Worm (Caenorhabditis elegans): ENCODE results near the gene slc-36.3.

The slc-36.3 gene

ce11 chrV:20580511-20581040 is 36.6 kb upstream of the slc-36.3 start, which contains the start of gene F26F2.7 (continued):
- TF ChIP-seq mdl-1 (tag; optimal IDR thresholded peaks at IDR 0.05) (peak in 1 of 2 experiments; percentile 88), swsn-7 (tag; optimal IDR thresholded peaks at IDR 0.05) (peak; percentile 90), zip-4 (GFP tag; optimal IDR thresholded peaks at IDR 0.05) (peak; percentile 72), lin-14 (GFP tag; optimal IDR thresholded peaks at IDR 0.05) (peak; percentile 92), ceh-90 (tag; optimal IDR thresholded peaks at IDR 0.05) (no peak), nhr-20 (tag; optimal IDR thresholded peaks at IDR 0.05) (peak; percentile 88), unc-86 (tag; optimal IDR thresholded peaks at IDR 0.05) (peak; percentile 79), F16B12.6 (tag; optimal IDR thresholded peaks at IDR 0.05) (peak; percentile 53), vab-15 (tag; optimal IDR thresholded peaks at IDR 0.05) (no peak), lin-15B (tag; optimal IDR thresholded peaks at IDR 0.05) (no peak), unc-30 (tag; optimal IDR thresholded peaks at IDR 0.05) (no peak), ztf-4 (tag; optimal IDR thresholded peaks at IDR 0.05) (no peak), unc-130 (tag; optimal IDR thresholded peaks at IDR 0.05) (peak; percentile 86), elt-2 (tag; optimal IDR thresholded peaks at IDR 0.05) (peak; percentile 81), dsc-1 (tag; optimal IDR thresholded peaks at IDR 0.05) (peak; percentile 93), tbx-2 (tag; optimal IDR thresholded peaks at IDR 0.05) (peak; percentile 89), lin-13 (GFP tag; optimal IDR thresholded peaks at IDR 0.05) (peak; percentile 80), nhr-77 (tag; optimal IDR thresholded peaks at IDR 0.05) (no peak), nhr-237 (tag; optimal IDR thresholded peaks at IDR 0.05) (no peak), pag-3 (tag; optimal IDR thresholded peaks at IDR 0.05; ENCODE audit: borderline replicate concordance, insufficient read depth) (no peak), zag-1 (tag; optimal IDR thresholded peaks at IDR 0.05) (no peak), snpc-4 (tag; optimal IDR thresholded peaks at IDR 0.05) (peak; percentile 81), hlh-4 (tag; optimal IDR thresholded peaks at IDR 0.05) (peak; percentile 3), lsy-2 (tag; optimal IDR thresholded peaks at IDR 0.05) (peak; percentile 89 to 91), jun-1 (tag; optimal IDR thresholded peaks at IDR 0.05) (peak; percentile 40), sup-37 (GFP tag; optimal IDR thresholded peaks at IDR 0.05) (peak; percentile 30), aly-2 (tag; optimal IDR thresholded peaks at IDR 0.05) (no peak), egl-13 (tag; optimal IDR thresholded peaks at IDR 0.05) (peak; percentile 80), skn-1 (tag; optimal IDR thresholded peaks at IDR 0.05) (peak; percentile 57), unc-62 (GFP tag; optimal IDR thresholded peaks at IDR 0.05) (no peak), mef-2 (tag; optimal IDR thresholded peaks at IDR 0.05) (peak; percentile 23), ceh-88 (GFP tag; IDR thresholded peaks at IDR 0.05) (peak; percentile 70), hlh-17 (GFP tag; optimal IDR thresholded peaks at IDR 0.05; ENCODE audit: borderline replicate concordance) (no peak), grh-1 (GFP tag; IDR thresholded peaks at IDR 0.05) (peak; percentile 66; the same call in 1 of the 2 replicates), nhr-90 (tag; optimal IDR thresholded peaks at IDR 0.05; ENCODE audit: poor library complexity) (peak; percentile 90), sox-4 (tag; optimal IDR thresholded peaks at IDR 0.05) (peak; percentile 75), nhr-19 (GFP tag; conservative IDR thresholded peaks at IDR 0.05) (peak; percentile 83), nhr-11 (tag; optimal IDR thresholded peaks at IDR 0.05) (peak; percentile 69)

ce11 chrV:20579534-20579933 is 35.5 kb upstream of the slc-36.3 start, which contains the start of gene F26F2.8:
TSS of gene F26F2.8 (plus strand) at chrV:20579546.
- no peak for TF ChIP-seq efl-1 (optimal IDR thresholded peaks at IDR 0.05)
- peak in 1 of 2 experiments; percentile 66 for TF ChIP-seq efl-1 (GFP tag; optimal IDR thresholded peaks at IDR 0.05 in 1 of 2)
- no peak for TF ChIP-seq nhr-11 (tag; optimal IDR thresholded peaks at IDR 0.05)

DNA sequence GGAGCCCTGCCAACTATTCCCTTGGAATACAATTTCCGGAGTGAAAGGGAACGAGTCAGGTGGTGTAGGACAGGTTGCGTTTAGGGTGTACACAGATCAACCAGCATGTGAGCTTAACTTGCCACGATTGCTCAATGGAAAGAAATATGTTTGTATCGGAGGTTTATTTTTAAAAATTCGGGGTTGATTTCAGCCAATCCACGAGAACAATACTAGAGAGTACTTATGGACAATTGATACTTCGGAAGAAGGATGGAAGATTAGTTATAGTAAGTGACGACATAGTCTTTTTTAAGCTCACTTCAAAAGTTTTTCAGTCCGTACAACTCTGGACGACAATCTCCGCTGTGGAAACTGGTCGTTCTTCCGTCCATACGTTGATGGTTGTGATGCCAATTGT is 30.9 kb upstream of the slc-36.3 start:
- TF ChIP-seq aly-2 (tag; optimal IDR thresholded peaks at IDR 0.05) (no peak), egl-27 (tag; optimal IDR thresholded peaks at IDR 0.05) (no peak), ceh-8 (GFP tag; optimal IDR thresholded peaks at IDR 0.05) (no peak), C04F5.9 (tag; optimal IDR thresholded peaks at IDR 0.05) (no peak), fkh-4 (tag; optimal IDR thresholded peaks at IDR 0.05; ENCODE audit: borderline replicate concordance) (no peak), lsy-2 (tag; optimal IDR thresholded peaks at IDR 0.05) (no peak), lin-35 (GFP tag; optimal IDR thresholded peaks at IDR 0.05) (no peak), vab-15 (tag; optimal IDR thresholded peaks at IDR 0.05) (no peak), lin-15B (tag; optimal IDR thresholded peaks at IDR 0.05) (no peak), blmp-1 (tag; optimal IDR thresholded peaks at IDR 0.05) (no peak), unc-62 (GFP tag; optimal IDR thresholded peaks at IDR 0.05) (no peak)
